Fruit fly (Drosophila melanogaster) whole organism, prepupa: Measurements from ENCODE around the gene CG7065.

Source experiments
- CG10631 ChIP-seq: fragments of 200-800 bp; sonication (Bioruptor generic); optimal IDR thresholded peaks from 2 replicates; lab custom pipeline; 2016; ENCODE audit warnings: missing biosample characterization, missing genetic modification characterization
- CG10669 ChIP-seq: fragments of 200-800 bp; sonication (Bioruptor generic); optimal IDR thresholded peaks from 3 replicates; lab custom pipeline; 2018; ENCODE audit warnings: missing biosample characterization, mild to moderate bottlenecking, missing genetic modification characterization, moderate library complexity
- CG11294 ChIP-seq: fragments of 200-800 bp; sonication (Bioruptor generic); IDR thresholded peaks from 2 replicates; pipeline ENCODE4 v1.3.6; 2022; ENCODE audit warnings: missing biosample characterization, missing genetic modification characterization
- CG15336 ChIP-seq: fragments of 200-800 bp; sonication (Bioruptor generic); IDR thresholded peaks from 2 replicates; pipeline ENCODE4 v1.3.6; 2022; ENCODE audit warnings: missing biosample characterization, missing genetic modification characterization
- CG1621 ChIP-seq: fragments of 200-800 bp; sonication (Bioruptor generic); optimal IDR thresholded peaks from 3 replicates; lab custom pipeline; 2018; ENCODE audit warnings: missing biosample characterization, mild to moderate bottlenecking, missing genetic modification characterization
- CG16779 ChIP-seq: fragments of 200-800 bp; sonication (Bioruptor generic); optimal IDR thresholded peaks from 3 replicates; lab custom pipeline; 2017; ENCODE audit warnings: missing biosample characterization, mild to moderate bottlenecking, missing genetic modification characterization
- CG3032 ChIP-seq: fragments of 200-800 bp; optimal IDR thresholded peaks from 2 replicates; lab custom pipeline; 2019; ENCODE audit warnings: missing biosample characterization, mild to moderate bottlenecking, missing genetic modification characterization, moderate library complexity
- CG31627 ChIP-seq: fragments of 200-800 bp; sonication (Bioruptor generic); optimal IDR thresholded peaks from 3 replicates; lab custom pipeline; 2016; ENCODE audit warnings: missing biosample characterization, missing genetic modification characterization
- CG3919 ChIP-seq: fragments of 200-800 bp; sonication (Bioruptor generic); optimal IDR thresholded peaks from 3 replicates; lab custom pipeline; 2016; ENCODE audit warnings: missing biosample characterization, missing genetic modification characterization
- CG4318 ChIP-seq: fragments of 200-800 bp; sonication (Bioruptor generic); optimal IDR thresholded peaks from 3 replicates; lab custom pipeline; 2017; ENCODE audit warnings: missing biosample characterization, mild to moderate bottlenecking, missing genetic modification characterization
- CG6276 ChIP-seq: fragments of 200-800 bp; sonication (Bioruptor generic); optimal IDR thresholded peaks from 2 replicates; lab custom pipeline; 2017; ENCODE audit warnings: missing biosample characterization, mild to moderate bottlenecking, missing genetic modification characterization
- CG6792 ChIP-seq: fragments of 200-800 bp; sonication (Bioruptor generic); optimal IDR thresholded peaks from 3 replicates; lab custom pipeline; 2016; ENCODE audit warnings: missing biosample characterization, missing genetic modification characterization
- CG6808 ChIP-seq: fragments of 200-800 bp; sonication (Bioruptor generic); optimal IDR thresholded peaks from 3 replicates; lab custom pipeline; 2017; ENCODE audit warnings: missing biosample characterization, missing genetic modification characterization, mild to moderate bottlenecking, moderate library complexity, missing genetic modification reagents
- CG7368 ChIP-seq: fragments of 200-800 bp; sonication (Bioruptor generic); optimal IDR thresholded peaks from 3 replicates; lab custom pipeline; 2016; ENCODE audit warnings: missing biosample characterization, missing genetic modification characterization
- CG8119 ChIP-seq: fragments of 200-800 bp; sonication (Bioruptor generic); IDR thresholded peaks from 3 replicates; pipeline ENCODE4 v1.3.6; 2022; ENCODE audit warnings: missing biosample characterization, missing genetic modification characterization
- CG8319 ChIP-seq: fragments of 200-800 bp; sonication (Bioruptor generic); optimal IDR thresholded peaks from 3 replicates; lab custom pipeline; 2016; ENCODE audit warnings: missing biosample characterization, missing genetic modification characterization
- CG8632 ChIP-seq: fragments of 200-800 bp; sonication (Bioruptor generic); optimal IDR thresholded peaks from 3 replicates; lab custom pipeline; 2016; ENCODE audit warnings: missing biosample characterization, missing genetic modification characterization
- CG9139 ChIP-seq: fragments of 200-800 bp; sonication (Bioruptor generic); optimal IDR thresholded peaks from 3 replicates; lab custom pipeline; 2017; ENCODE audit warnings: missing biosample characterization, mild to moderate bottlenecking, missing genetic modification characterization
- Eip75B ChIP-seq: fragments of 200-800 bp; sonication (Bioruptor generic); optimal IDR thresholded peaks from 3 replicates; lab custom pipeline; 2016; ENCODE audit warnings: missing biosample characterization, missing genetic modification characterization
- Ets21C ChIP-seq: fragments of 200-800 bp; sonication (Bioruptor generic); optimal IDR thresholded peaks from 3 replicates; lab custom pipeline; 2016; ENCODE audit warnings: missing biosample characterization, missing genetic modification characterization
- Ets96B ChIP-seq: fragments of 200-800 bp; optimal IDR thresholded peaks from 2 replicates; lab custom pipeline; 2019; ENCODE audit warnings: missing biosample characterization, mild to moderate bottlenecking, missing genetic modification characterization, moderate library complexity
- Hr38 ChIP-seq: sonication (Bioruptor generic); optimal IDR thresholded peaks from 2 replicates; lab custom pipeline; 2016; ENCODE audit warnings: missing biosample characterization, missing genetic modification characterization
- Hr4 ChIP-seq: fragments of 200-800 bp; sonication (Bioruptor generic); optimal IDR thresholded peaks from 3 replicates; lab custom pipeline; 2016; ENCODE audit warnings: missing biosample characterization, missing genetic modification characterization
- Lpt ChIP-seq: fragments of 200-800 bp; sonication (Bioruptor generic); optimal IDR thresholded peaks from 3 replicates; lab custom pipeline; 2016; ENCODE audit warnings: missing biosample characterization, missing genetic modification characterization
- Met ChIP-seq: fragments of 200-800 bp; sonication (Bioruptor generic); optimal IDR thresholded peaks from 3 replicates; lab custom pipeline; 2016; ENCODE audit warnings: missing biosample characterization, missing genetic modification characterization
- Smox ChIP-seq: fragments of 200-800 bp; sonication (Bioruptor generic); optimal IDR thresholded peaks from 3 replicates; lab custom pipeline; 2016; ENCODE audit warnings: missing biosample characterization, missing genetic modification characterization
- Sox102F ChIP-seq: fragments of 200-800 bp; sonication (Bioruptor generic); optimal IDR thresholded peaks from 2 replicates; lab custom pipeline; 2016; ENCODE audit warnings: missing biosample characterization, mild to moderate bottlenecking, missing genetic modification characterization
- Sox14 ChIP-seq: fragments of 200-800 bp; sonication (Bioruptor generic); optimal IDR thresholded peaks from 3 replicates; lab custom pipeline; 2016; ENCODE audit warnings: missing biosample characterization, missing genetic modification characterization
- Sox15 ChIP-seq: fragments of 200-800 bp; sonication (Bioruptor generic); optimal IDR thresholded peaks from 3 replicates; lab custom pipeline; 2016; ENCODE audit warnings: missing biosample characterization, missing genetic modification characterization
- acj6 ChIP-seq: fragments of 200-800 bp; sonication (Bioruptor generic); optimal IDR thresholded peaks from 3 replicates; lab custom pipeline; 2016; ENCODE audit warnings: missing biosample characterization, missing genetic modification characterization
- cyc ChIP-seq: fragments of 200-800 bp; sonication (Bioruptor generic); optimal IDR thresholded peaks from 3 replicates; lab custom pipeline; 2016; ENCODE audit warnings: missing biosample characterization, missing genetic modification characterization
- dac ChIP-seq: fragments of 200-800 bp; sonication (Bioruptor generic); optimal IDR thresholded peaks from 2 replicates; lab custom pipeline; 2017; ENCODE audit warnings: missing biosample characterization, mild to moderate bottlenecking, missing genetic modification characterization
- dsx ChIP-seq: fragments of 200-800 bp; optimal IDR thresholded peaks from 3 replicates; lab custom pipeline; 2019; ENCODE audit warnings: missing biosample characterization, mild to moderate bottlenecking, missing genetic modification characterization, moderate library complexity; ENCODE audit not compliant: poor library complexity, severe bottlenecking
- eg ChIP-seq: fragments of 200-800 bp; sonication (Bioruptor generic); IDR thresholded peaks from 3 replicates; pipeline ENCODE4 v1.3.6; 2022; ENCODE audit warnings: missing biosample characterization, missing genetic modification characterization
- esn ChIP-seq: fragments of 200-800 bp; sonication (Bioruptor generic); optimal IDR thresholded peaks from 2 replicates; lab custom pipeline; 2016; ENCODE audit warnings: missing biosample characterization, mild to moderate bottlenecking, missing genetic modification characterization, moderate library complexity
- fd59A ChIP-seq: fragments of 200-800 bp; sonication (Bioruptor generic); optimal IDR thresholded peaks from 2 replicates; lab custom pipeline; 2017; ENCODE audit warnings: missing biosample characterization, mild to moderate bottlenecking, missing genetic modification characterization, missing genetic modification reagents
- fd85E ChIP-seq: fragments of 200-800 bp; sonication (Bioruptor generic); optimal IDR thresholded peaks from 3 replicates; lab custom pipeline; 2016; ENCODE audit warnings: missing biosample characterization, missing genetic modification characterization
- fkh ChIP-seq: fragments of 200-800 bp; sonication (Bioruptor generic); optimal IDR thresholded peaks from 3 replicates; lab custom pipeline; 2017; ENCODE audit warnings: missing biosample characterization, mild to moderate bottlenecking, missing genetic modification characterization, moderate library complexity
- lz ChIP-seq: fragments of 200-800 bp; sonication (Bioruptor generic); optimal IDR thresholded peaks from 3 replicates; lab custom pipeline; 2016; ENCODE audit warnings: missing biosample characterization, missing genetic modification characterization
- net ChIP-seq: fragments of 200-800 bp; sonication (Bioruptor generic); optimal IDR thresholded peaks from 3 replicates; lab custom pipeline; 2016; ENCODE audit warnings: missing biosample characterization, missing genetic modification characterization
- pdm3 ChIP-seq: fragments of 200-800 bp; sonication (Bioruptor generic); optimal IDR thresholded peaks from 3 replicates; lab custom pipeline; 2016; ENCODE audit warnings: missing biosample characterization, missing genetic modification characterization
- salr ChIP-seq, 2 experiments: fragments of 200-800 bp; sonication (Bioruptor generic); optimal IDR thresholded peaks; 3 replicates each; lab custom pipeline; 2016 to 2018; ENCODE audit warnings: missing biosample characterization in 2 of 2, missing genetic modification characterization in 2 of 2, mild to moderate bottlenecking in 1 of 2
- spab ChIP-seq: fragments of 200-800 bp; sonication (Bioruptor generic); optimal IDR thresholded peaks from 2 replicates; lab custom pipeline; 2017; ENCODE audit warnings: missing biosample characterization, mild to moderate bottlenecking, missing genetic modification characterization, missing genetic modification reagents
- ss ChIP-seq, 2 experiments: fragments of 200-800 bp; sonication (Bioruptor generic); optimal IDR thresholded peaks; 2 replicates in 1 of 2; 3 replicates in 1 of 2; lab custom pipeline; 2017 to 2018; ENCODE audit warnings: mild to moderate bottlenecking in 2 of 2, missing biosample characterization in 2 of 2, missing genetic modification characterization in 2 of 2, moderate library complexity in 1 of 2
- svp ChIP-seq: fragments of 200-800 bp; sonication (Bioruptor generic); peaks from one replicate; lab custom pipeline; 2016; ENCODE audit warnings: missing biosample characterization, missing genetic modification characterization
- topi ChIP-seq: fragments of 200-800 bp; sonication (Bioruptor generic); optimal IDR thresholded peaks from 3 replicates; lab custom pipeline; 2016; ENCODE audit warnings: missing biosample characterization, missing genetic modification characterization
- vri ChIP-seq: fragments of 200-800 bp; sonication (Bioruptor generic); optimal IDR thresholded peaks from 3 replicates; lab custom pipeline; 2016; ENCODE audit warnings: missing biosample characterization, mild to moderate bottlenecking, missing genetic modification characterization

The CG7065 gene

DNA sequence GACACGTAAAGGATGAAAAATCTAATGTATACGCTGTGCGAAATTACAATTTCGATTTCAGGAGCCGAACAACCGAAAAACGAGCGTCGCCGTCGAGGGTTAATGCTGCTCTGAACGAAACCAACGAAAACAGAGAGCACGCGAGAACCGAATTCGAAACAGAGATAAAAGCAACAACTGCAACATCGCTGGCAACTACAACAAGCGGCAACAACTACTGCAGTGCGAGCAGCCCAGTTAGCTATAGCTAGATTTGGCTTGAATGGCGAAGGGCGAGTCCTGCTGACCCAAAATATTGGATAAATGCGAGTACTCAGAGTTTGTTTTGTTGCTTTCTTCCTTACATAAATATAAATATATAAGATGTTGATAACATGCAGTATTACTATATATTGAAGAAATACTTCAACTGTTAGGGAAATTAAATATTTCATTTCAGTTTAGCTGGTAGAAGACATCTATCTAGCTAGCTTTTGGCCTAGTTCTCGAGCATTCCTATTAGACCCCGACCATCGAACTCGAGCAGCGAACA, 7.3 kb upstream of the CG7065 start, which contains the start of gene fend (continued):
- TF ChIP-seq eg (GFP tag; lab: Robert Waterston, UW) = no peak
- no peak for TF ChIP-seq pdm3 (GFP tag; lab: Kevin White, UChicago)
- no peak for TF ChIP-seq CG6792 (GFP tag; lab: Kevin White, UChicago)
- no peak for TF ChIP-seq CG9139
- TF ChIP-seq dac (GFP tag; lab: Kevin White, UChicago) = peak; percentile 22
- no peak for TF ChIP-seq Hr38 (GFP tag; lab: Kevin White, UChicago)
- peak; percentile 40 for TF ChIP-seq CG10669 (GFP tag; lab: Kevin White, UChicago)
- peak; percentile 2 for TF ChIP-seq CG4318 (GFP tag; lab: Kevin White, UChicago)

DNA sequence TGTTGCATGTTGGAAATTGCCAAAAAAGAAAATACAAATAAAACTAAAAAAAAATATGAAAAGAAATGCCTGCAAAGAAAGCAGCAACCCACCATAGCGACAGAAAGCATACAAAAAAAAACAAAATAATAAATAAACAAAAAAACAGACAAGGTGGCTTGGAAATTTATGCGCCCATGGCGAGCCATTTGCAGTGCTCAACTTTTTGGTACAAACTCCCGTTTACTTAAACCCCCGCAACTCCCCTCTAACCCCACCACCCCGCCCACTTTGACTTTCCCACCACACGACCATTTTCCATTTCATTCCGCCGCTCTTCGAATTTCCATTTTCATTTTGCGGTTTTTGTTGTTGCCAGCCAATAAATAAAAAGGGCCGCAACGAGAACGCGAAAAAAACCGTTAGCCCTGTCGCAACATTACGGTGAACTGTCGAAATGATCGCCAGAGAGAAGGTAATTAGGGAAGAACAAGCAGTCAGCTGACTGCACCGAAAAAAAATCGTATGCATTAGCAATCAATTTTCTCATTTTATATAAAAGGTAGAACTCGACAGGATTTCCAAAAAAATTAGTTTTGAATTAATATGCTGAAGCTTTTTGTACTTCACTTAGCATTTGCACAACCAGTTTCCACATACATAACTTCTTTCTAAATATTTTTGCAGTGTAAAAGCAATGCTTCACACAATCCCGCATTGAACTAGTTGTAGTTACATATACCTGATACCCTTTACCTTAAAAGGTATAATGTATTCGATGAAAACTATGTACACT, 5.3 kb upstream of the CG7065 start:
- TF ChIP-seq CG10631 (no peak), Sox15 (GFP tag; lab: Kevin White, UChicago) (no peak), CG1621 (tag; lab: Kevin White, UChicago) (no peak), eg (GFP tag; lab: Robert Waterston, UW) (peak; percentile 38; the same call in 1 of the 3 replicates), CG15336 (GFP tag; lab: Robert Waterston, UW) (peak; percentile 54), Met (GFP tag; lab: Kevin White, UChicago) (no peak), Ets21C (no peak), CG8119 (GFP tag; lab: Robert Waterston, UW) (no peak; the same call in 2 of the 3 replicates), Lpt (GFP tag; lab: Kevin White, UChicago) (no peak), Eip75B (GFP tag; lab: Kevin White, UChicago) (no peak), spab (GFP tag; lab: Kevin White, UChicago) (no peak), CG6792 (GFP tag; lab: Kevin White, UChicago) (no peak), CG16779 (no peak), net (GFP tag; lab: Kevin White, UChicago) (no peak), CG6276 (GFP tag; lab: Kevin White, UChicago) (no peak), ss (GFP tag; optimal IDR thresholded peaks at IDR 0.05; lab: Kevin White, UChicago) (peak in 1 of 2 experiments; percentile 32), fd59A (GFP tag; lab: Kevin White, UChicago) (no peak), svp (GFP tag; lab: Kevin White, UChicago) (peak; percentile 27), CG3032 (tag; lab: Kevin White, UChicago) (no peak), CG6808 (no peak), Ets96B (peak; percentile 2), Smox (GFP tag; lab: Kevin White, UChicago) (no peak), lz (GFP tag; lab: Kevin White, UChicago) (no peak), fkh (GFP tag; lab: Kevin White, UChicago) (no peak), dsx (GFP tag; lab: Kevin White, UChicago) (no peak), vri (GFP tag; lab: Kevin White, UChicago) (no peak), Sox14 (GFP tag; lab: Kevin White, UChicago) (no peak), Hr4 (GFP tag; lab: Kevin White, UChicago) (peak; percentile 40), salr (GFP tag; optimal IDR thresholded peaks at IDR 0.05; lab: Kevin White, UChicago) (no peak), esn (no peak), CG4318 (GFP tag; lab: Kevin White, UChicago) (no peak), CG7368 (no peak), CG8319 (GFP tag; lab: Kevin White, UChicago) (no peak), acj6 (no peak), CG31627 (GFP tag; lab: Kevin White, UChicago) (peak; percentile 10), cyc (GFP tag; lab: Kevin White, UChicago) (no peak), topi (GFP tag; lab: Kevin White, UChicago) (no peak), Hr38 (GFP tag; lab: Kevin White, UChicago) (no peak), CG8632 (no peak), pdm3 (GFP tag; lab: Kevin White, UChicago) (peak; percentile 10), Sox102F (GFP tag; lab: Kevin White, UChicago) (no peak), CG3919 (GFP tag; lab: Kevin White, UChicago) (peak; percentile 18), fd85E (GFP tag; lab: Kevin White, UChicago) (no peak), CG11294 (GFP tag; lab: Robert Waterston, UW) (0 out of 2 replicates have a peak, but pooled peaks have one; percentile 9)
